Fruit fly (Drosophila melanogaster): Measurements from ENCODE around the gene CG10646.

CG10646 gene

dm6 chr3L:12463580-12463979 is 40.1 kb downstream of the CG10646 start:
- TF ChIP-seq h (optimal IDR thresholded peaks at IDR 0.05) (no peak), insv (optimal IDR thresholded peaks at IDR 0.05) (no peak), Myc (optimal IDR thresholded peaks at IDR 0.05) (no peak), psq (optimal IDR thresholded peaks at IDR 0.05) (no peak), Sin3A (optimal IDR thresholded peaks at IDR 0.05) (no peak), ttk (optimal IDR thresholded peaks at IDR 0.05) (no peak)

dm6 chr3L:12461953-12462352 is 41.7 kb downstream of the CG10646 start:
- TF ChIP-seq psq (optimal IDR thresholded peaks at IDR 0.05) = no peak
- TF ChIP-seq ttk (optimal IDR thresholded peaks at IDR 0.05) = no peak
- TF ChIP-seq Sin3A (optimal IDR thresholded peaks at IDR 0.05) = no peak
- no peak for TF ChIP-seq h (optimal IDR thresholded peaks at IDR 0.05)
- TF ChIP-seq insv (optimal IDR thresholded peaks at IDR 0.05) = no peak
- TF ChIP-seq Myc (optimal IDR thresholded peaks at IDR 0.05) = no peak

- TF ChIP-seq Myc (optimal IDR thresholded peaks at IDR 0.05) (no peak), ttk (optimal IDR thresholded peaks at IDR 0.05) (no peak), h (optimal IDR thresholded peaks at IDR 0.05) (no peak)
Observed at dm6 chr3L:12456916-12457662, 46.6 kb downstream of the CG10646 start.

dm6 chr3L:12455034-12455433 is 48.7 kb downstream of the CG10646 start:
- TF ChIP-seq insv (optimal IDR thresholded peaks at IDR 0.05) = no peak
- no peak for TF ChIP-seq psq (optimal IDR thresholded peaks at IDR 0.05)
- TF ChIP-seq Myc (optimal IDR thresholded peaks at IDR 0.05) = no peak
- TF ChIP-seq Sin3A (optimal IDR thresholded peaks at IDR 0.05) = no peak

dm6 chr3L:12453529-12453928 is 50.2 kb downstream of the CG10646 start:
- no peak for TF ChIP-seq ttk (optimal IDR thresholded peaks at IDR 0.05)
- TF ChIP-seq psq (optimal IDR thresholded peaks at IDR 0.05) = no peak
- no peak for TF ChIP-seq Sin3A (optimal IDR thresholded peaks at IDR 0.05)

Measured in Kc167 (cell line).